Worm (Caenorhabditis elegans) whole organism, L4/young adult: Measurements from ENCODE around the gene R04E5.7.

ENCODE experiments used
- W03F9.2 ChIP-seq: fragments of 150-350 bp; optimal IDR thresholded peaks from 2 replicates; lab custom pipeline; 2014; ENCODE audit warnings: missing biosample characterization, missing genetic modification characterization
- dao-5 ChIP-seq: sonication (generic microtip); optimal IDR thresholded peaks from 2 replicates; lab custom pipeline; 2016; ENCODE audit warnings: missing genotype, missing genetic modification characterization, moderate library complexity, missing compliant biosample characterization

- TF ChIP-seq dao-5 (tag; lab: Kevin White, UChicago) (no peak), W03F9.2 (no peak)
Observed at ce11 chrX:8808740-8809139, 11.7 kb upstream of the R04E5.7 start.
